Worm (Caenorhabditis elegans) whole organism, midembryonic: Measurements from ENCODE around the gene npax-2.

Experiments used
- T22C8.4 ChIP-seq: fragments of 200-800 bp; sonication (Bioruptor generic); IDR thresholded peaks from 2 replicates; pipeline ENCODE4 v1.3.6; 2022; ENCODE audit warnings: missing genetic modification characterization, missing compliant biosample characterization
- cog-1 ChIP-seq: sonication (generic microtip); optimal IDR thresholded peaks from 2 replicates; lab custom pipeline; 2016; ENCODE audit warnings: missing genetic modification characterization, missing compliant biosample characterization
- flt-1 ChIP-seq: fragments of 200-800 bp; sonication (Bioruptor generic); IDR thresholded peaks from 2 replicates; pipeline ENCODE4 v1.3.6; 2022; ENCODE audit warnings: missing genetic modification characterization, missing compliant biosample characterization
- klf-2 ChIP-seq: fragments of 200-800 bp; sonication (Bioruptor generic); conservative IDR thresholded peaks from 2 replicates; pipeline ENCODE4 v1.3.6; 2022; ENCODE audit warnings: missing genetic modification reagents, missing genetic modification characterization, missing compliant biosample characterization
- med-1 ChIP-seq: sonication (generic microtip); optimal IDR thresholded peaks from 2 replicates; lab custom pipeline; 2017; ENCODE audit warnings: missing genetic modification characterization, mild to moderate bottlenecking, missing compliant biosample characterization, antibody characterized with exemption, missing genetic modification reagents; ENCODE audit not compliant: insufficient read depth
- ref-1 ChIP-seq: fragments of 200-800 bp; sonication (Bioruptor generic); conservative IDR thresholded peaks from 2 replicates; pipeline ENCODE4 v1.3.6; 2022; ENCODE audit warnings: missing genetic modification reagents, missing genetic modification characterization, missing compliant biosample characterization
- tab-1 ChIP-seq: fragments of 200-800 bp; sonication (Bioruptor generic); IDR thresholded peaks from 2 replicates; pipeline ENCODE4 v1.3.6; 2022; ENCODE audit warnings: missing genetic modification characterization, missing compliant biosample characterization
- ztf-29 ChIP-seq: fragments of 200-800 bp; sonication (Bioruptor generic); IDR thresholded peaks from 2 replicates; pipeline ENCODE4 v1.3.6; 2022; ENCODE audit warnings: missing genetic modification reagents, missing genetic modification characterization, missing compliant biosample characterization

- TF ChIP-seq flt-1 = no peak
- TF ChIP-seq ref-1 = no peak
- no peak for TF ChIP-seq T22C8.4 (GFP tag; lab: Robert Waterston, UW)
- TF ChIP-seq tab-1 (GFP tag; lab: Robert Waterston, UW) = no peak
- no peak for TF ChIP-seq med-1
- TF ChIP-seq klf-2 (GFP tag; lab: Robert Waterston, UW) = no peak
- no peak for TF ChIP-seq ztf-29
- TF ChIP-seq cog-1 (tag; lab: Kevin White, UChicago) = no peak
Measured at ce11 chrX:2153780-2154179, 3.9 kb upstream of the npax-2 start.
